Worm (Caenorhabditis elegans): ENCODE results near the gene ttr-25.

DNA sequence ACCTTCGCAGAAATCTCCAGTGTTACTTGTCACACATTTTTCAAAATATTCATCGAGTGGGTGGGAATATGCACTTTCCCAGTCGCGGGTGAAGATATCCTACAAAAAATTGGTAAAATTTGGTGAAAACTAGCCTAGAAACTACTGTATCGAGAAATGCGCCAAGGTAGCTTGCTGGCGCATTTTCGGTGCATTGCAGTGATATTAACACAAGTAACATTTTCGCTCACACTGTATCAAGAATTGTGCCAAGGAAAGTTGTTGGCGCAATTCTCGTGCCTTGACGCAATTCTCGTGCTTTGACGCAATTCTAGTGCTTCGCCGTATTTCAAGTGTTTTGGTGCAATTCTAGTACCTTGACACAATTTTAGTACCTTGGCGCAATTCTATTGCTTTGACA lies 16.7 kb downstream of the ttr-25 start:
- no peak for TF ChIP-seq ceh-82 (tag; optimal IDR thresholded peaks at IDR 0.05)
- TF ChIP-seq pqm-1 (tag; optimal IDR thresholded peaks at IDR 0.05), result no peak
- TF ChIP-seq nhr-12 (tag; optimal IDR thresholded peaks at IDR 0.05), result no peak
- TF ChIP-seq nhr-11 (tag; optimal IDR thresholded peaks at IDR 0.05), result no peak
- no peak for TF ChIP-seq elt-1 (tag; optimal IDR thresholded peaks at IDR 0.05)
- TF ChIP-seq elt-2 (tag; optimal IDR thresholded peaks at IDR 0.05), result no peak
- TF ChIP-seq snpc-4 (tag; optimal IDR thresholded peaks at IDR 0.05), result no peak
- TF ChIP-seq ama-1 (optimal IDR thresholded peaks at IDR 0.05), result no peak
- TF ChIP-seq unc-39 (tag; optimal IDR thresholded peaks at IDR 0.05), result no peak
- TF ChIP-seq tbx-2 (tag; optimal IDR thresholded peaks at IDR 0.05), result no peak
- no peak for TF ChIP-seq egl-27 (tag; optimal IDR thresholded peaks at IDR 0.05)
- no peak for TF ChIP-seq ceh-16 (tag; optimal IDR thresholded peaks at IDR 0.05)

All from whole organism, L3 larva.